Fruit fly (Drosophila melanogaster): ENCODE data around the gene mthl2.

Gene mthl2

DNA sequence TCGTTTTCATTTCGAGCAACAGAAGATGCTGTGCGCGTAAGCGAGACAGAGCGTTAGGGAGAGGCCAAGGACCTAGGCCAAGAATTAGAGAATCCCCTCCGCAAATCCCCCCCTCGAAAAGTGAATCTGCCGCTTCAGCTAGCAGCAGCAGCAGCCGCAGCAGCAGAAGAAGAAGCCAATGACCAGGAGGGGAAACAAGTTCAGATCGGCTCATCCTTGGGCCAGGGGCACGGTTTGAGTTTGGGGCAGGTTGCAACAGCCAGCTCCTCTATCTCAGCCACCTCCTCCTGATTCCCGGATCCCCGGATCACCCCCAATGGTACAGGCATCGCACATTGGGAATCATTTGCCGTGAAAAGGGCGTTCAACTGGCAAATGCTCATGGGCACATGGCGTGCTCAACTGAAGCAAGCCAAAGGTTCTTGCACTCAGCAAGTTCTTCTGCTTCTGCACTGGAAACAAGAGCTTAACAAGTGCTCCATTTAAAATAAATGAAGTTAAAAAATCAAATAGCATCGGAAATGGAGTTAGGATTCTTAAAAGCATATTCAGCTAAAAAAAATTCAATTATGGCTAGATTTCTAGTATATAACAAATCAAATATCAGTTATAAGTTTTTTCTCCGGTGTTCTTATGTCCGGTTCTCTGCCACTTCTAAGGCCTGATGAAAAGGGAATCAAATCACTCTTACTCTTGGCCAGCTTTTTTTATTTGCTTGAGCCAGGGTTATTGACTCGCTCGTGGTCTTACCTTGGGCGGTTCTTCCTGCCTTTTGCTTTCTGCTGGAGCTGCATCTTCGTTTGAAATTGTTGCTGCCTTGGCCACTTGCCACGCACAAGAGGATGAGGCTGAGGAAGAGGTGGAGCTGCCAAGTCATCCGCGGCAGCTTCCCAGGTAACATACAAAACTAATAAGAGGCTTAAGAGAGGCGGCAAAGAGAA lies 28.9 kb downstream of the mthl2 start (continued):
- peak; percentile 35 for TF ChIP-seq CG6808 (GFP tag; optimal IDR thresholded peaks at IDR 0.05)
- no peak for TF ChIP-seq svp (GFP tag)
- TF ChIP-seq lz (GFP tag; optimal IDR thresholded peaks at IDR 0.05), result peak; percentile 56
- TF ChIP-seq CG7368 (GFP tag; optimal IDR thresholded peaks at IDR 0.05), result peak; percentile 13
- TF ChIP-seq CG8319 (GFP tag; optimal IDR thresholded peaks at IDR 0.05), result no peak
- TF ChIP-seq CG10669 (GFP tag; optimal IDR thresholded peaks at IDR 0.05), result peak; percentile 38
- peak; percentile 80 for TF ChIP-seq CG3919 (GFP tag; optimal IDR thresholded peaks at IDR 0.05)
- no peak for TF ChIP-seq fd85E (GFP tag; optimal IDR thresholded peaks at IDR 0.05)
- no peak for TF ChIP-seq Hr39 (GFP tag; optimal IDR thresholded peaks at IDR 0.05)
- TF ChIP-seq CG8119 (GFP tag; IDR thresholded peaks at IDR 0.05), result no peak
- peak; percentile 62 for TF ChIP-seq esn (GFP tag; optimal IDR thresholded peaks at IDR 0.05)
- peak; percentile 71 for TF ChIP-seq CG6163 (GFP tag; IDR thresholded peaks at IDR 0.05)
- TF ChIP-seq Ets96B (tag; optimal IDR thresholded peaks at IDR 0.05), result peak; percentile 70
- peak; percentile 32 for TF ChIP-seq vri (GFP tag; optimal IDR thresholded peaks at IDR 0.05)
- peak; percentile 45 for TF ChIP-seq CG6792 (GFP tag; optimal IDR thresholded peaks at IDR 0.05)
- peak; percentile 83 for TF ChIP-seq CG10631 (GFP tag; optimal IDR thresholded peaks at IDR 0.05)
- peak; percentile 61 for TF ChIP-seq cyc (GFP tag; optimal IDR thresholded peaks at IDR 0.05)
- no peak for TF ChIP-seq CG6276 (GFP tag; optimal IDR thresholded peaks at IDR 0.05)
- no peak for TF ChIP-seq Sox102F (GFP tag; optimal IDR thresholded peaks at IDR 0.05)
- TF ChIP-seq topi (GFP tag; optimal IDR thresholded peaks at IDR 0.05), result peak; percentile 49
- no peak for TF ChIP-seq Hr4 (GFP tag; optimal IDR thresholded peaks at IDR 0.05)
- no peak for TF ChIP-seq CG6854 (GFP tag; optimal IDR thresholded peaks at IDR 0.05)
- TF ChIP-seq Eip93F (GFP tag; optimal IDR thresholded peaks at IDR 0.05), result peak; percentile 7
- TF ChIP-seq Eip75B (GFP tag; optimal IDR thresholded peaks at IDR 0.05), result peak; percentile 67
- peak in 1 of 2 experiments; percentile 14 for TF ChIP-seq ss (GFP tag; optimal IDR thresholded peaks at IDR 0.05)

DNA sequence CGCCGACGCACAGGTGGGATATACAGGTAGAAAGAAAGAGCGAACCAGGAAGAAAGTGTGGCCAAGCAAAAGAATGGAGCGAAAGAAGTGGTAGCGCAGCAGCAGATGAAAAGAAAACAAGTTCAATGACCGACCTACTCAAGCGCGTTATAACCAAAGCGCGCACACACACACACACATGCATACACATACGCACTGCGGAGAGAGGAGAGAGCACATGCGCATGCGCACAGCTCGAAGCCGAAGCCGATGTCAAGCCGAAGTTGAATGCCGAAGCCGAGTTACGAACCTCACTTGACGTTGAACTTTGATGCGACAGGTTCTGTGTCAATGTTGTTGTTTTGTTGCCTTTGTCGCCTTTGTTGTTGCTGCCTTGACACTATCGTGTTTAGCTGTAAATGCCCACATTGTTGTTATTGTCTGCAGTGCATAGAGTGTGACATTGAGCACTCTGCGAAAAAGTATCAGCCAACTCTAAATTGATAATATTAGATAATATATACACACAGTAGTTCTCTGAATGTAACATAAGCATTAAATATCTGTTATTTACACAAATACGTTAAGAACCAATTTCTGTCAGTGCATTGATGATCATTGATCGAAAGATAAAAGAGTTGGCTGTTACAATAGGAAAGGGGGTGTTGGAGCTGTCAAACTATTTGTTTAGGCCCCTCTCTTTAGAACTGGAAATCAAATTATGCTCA lies 29.8 kb downstream of the mthl2 start:
- TF ChIP-seq pdm3 (GFP tag; optimal IDR thresholded peaks at IDR 0.05) (no peak), CG8319 (GFP tag; optimal IDR thresholded peaks at IDR 0.05) (no peak), CG6792 (GFP tag; optimal IDR thresholded peaks at IDR 0.05) (no peak), lz (GFP tag; optimal IDR thresholded peaks at IDR 0.05) (no peak), CG6854 (GFP tag; optimal IDR thresholded peaks at IDR 0.05) (peak; percentile 51), fd59A (GFP tag; optimal IDR thresholded peaks at IDR 0.05) (no peak), CG6163 (GFP tag; IDR thresholded peaks at IDR 0.05) (0 out of 3 replicates have a peak, but pooled peaks have one; percentile 7), Met (GFP tag; optimal IDR thresholded peaks at IDR 0.05) (peak; percentile 56), CG8119 (GFP tag; IDR thresholded peaks at IDR 0.05) (no peak), CG16779 (tag; optimal IDR thresholded peaks at IDR 0.05) (no peak), CG10631 (GFP tag; optimal IDR thresholded peaks at IDR 0.05) (no peak), Eip75B (GFP tag; optimal IDR thresholded peaks at IDR 0.05) (no peak), acj6 (GFP tag; optimal IDR thresholded peaks at IDR 0.05) (no peak), CG6276 (GFP tag; optimal IDR thresholded peaks at IDR 0.05) (no peak), CG11294 (GFP tag; IDR thresholded peaks at IDR 0.05) (no peak), CG8632 (GFP tag; optimal IDR thresholded peaks at IDR 0.05) (no peak), svp (GFP tag) (no peak), ss (GFP tag; optimal IDR thresholded peaks at IDR 0.05) (peak in 1 of 2 experiments; percentile 15), eg (GFP tag; IDR thresholded peaks at IDR 0.05) (no peak), CG34406 (GFP tag; optimal IDR thresholded peaks at IDR 0.05) (no peak), spab (GFP tag; optimal IDR thresholded peaks at IDR 0.05) (no peak), CG7368 (GFP tag; optimal IDR thresholded peaks at IDR 0.05) (no peak), Eip78C (GFP tag) (peak; percentile 56), CG3919 (GFP tag; optimal IDR thresholded peaks at IDR 0.05) (no peak), Blimp-1 (GFP tag; optimal IDR thresholded peaks at IDR 0.05) (peak; percentile 98), CG10669 (GFP tag; optimal IDR thresholded peaks at IDR 0.05) (no peak), CG31627 (GFP tag; optimal IDR thresholded peaks at IDR 0.05) (no peak), Hr4 (GFP tag; optimal IDR thresholded peaks at IDR 0.05) (no peak), salr (GFP tag; optimal IDR thresholded peaks at IDR 0.05) (no peak), CG6808 (GFP tag; optimal IDR thresholded peaks at IDR 0.05) (no peak), topi (GFP tag; optimal IDR thresholded peaks at IDR 0.05) (no peak), fkh (GFP tag; optimal IDR thresholded peaks at IDR 0.05) (peak; percentile 29), CG15336 (GFP tag; IDR thresholded peaks at IDR 0.05) (no peak), CG11902 (GFP tag; optimal IDR thresholded peaks at IDR 0.05) (no peak), Sox102F (GFP tag; optimal IDR thresholded peaks at IDR 0.05) (no peak), fd85E (GFP tag; optimal IDR thresholded peaks at IDR 0.05) (no peak), Ets21C (GFP tag; optimal IDR thresholded peaks at IDR 0.05) (no peak), Hr38 (GFP tag; optimal IDR thresholded peaks at IDR 0.05) (no peak), esn (GFP tag; optimal IDR thresholded peaks at IDR 0.05) (no peak)
